Fruit fly (Drosophila melanogaster) whole organism, embryonic: Measurements from ENCODE around the gene SKIP.

Source experiments
- Antp ChIP-seq: fragments of 200-800 bp; sonication (Bioruptor generic); optimal IDR thresholded peaks from 3 replicates; lab custom pipeline; 2016; ENCODE audit warnings: missing biosample characterization, missing genetic modification characterization
- Asciz ChIP-seq: fragments of 200-800 bp; sonication (Bioruptor generic); optimal IDR thresholded peaks from 2 replicates; lab custom pipeline; 2017; ENCODE audit warnings: missing biosample characterization, mild to moderate bottlenecking, missing genetic modification characterization, missing genetic modification reagents
- Atf6 ChIP-seq: fragments of 200-800 bp; sonication (Bioruptor generic); IDR thresholded peaks from 2 replicates; pipeline ENCODE4 v1.3.6; 2022; ENCODE audit warnings: missing biosample characterization, missing genetic modification characterization
- Blimp-1 ChIP-seq: fragments of 200-800 bp; sonication (Bioruptor generic); optimal IDR thresholded peaks from 3 replicates; lab custom pipeline; 2018; ENCODE audit warnings: missing biosample characterization, missing genetic modification characterization, mild to moderate bottlenecking, moderate library complexity, missing genetic modification reagents
- CG11456 ChIP-seq: fragments of 200-800 bp; sonication (Bioruptor generic); IDR thresholded peaks from 3 replicates; pipeline ENCODE4 v1.3.6; 2022; ENCODE audit warnings: missing biosample characterization, missing genetic modification characterization
- CG12236 ChIP-seq: fragments of 200-800 bp; sonication (Bioruptor generic); optimal IDR thresholded peaks from 2 replicates; lab custom pipeline; 2016; ENCODE audit warnings: missing biosample characterization, missing genetic modification characterization
- CG13287 ChIP-seq: fragments of 200-800 bp; sonication (Bioruptor generic); IDR thresholded peaks from 2 replicates; pipeline ENCODE4 v1.3.6; 2022; ENCODE audit warnings: missing biosample characterization, missing genetic modification characterization; ENCODE audit not compliant: partially characterized antibody
- CG14710 ChIP-seq: fragments of 200-800 bp; sonication (Bioruptor generic); optimal IDR thresholded peaks from 3 replicates; lab custom pipeline; 2019; ENCODE audit warnings: missing biosample characterization, mild to moderate bottlenecking, missing genetic modification characterization, moderate library complexity
- CG14860 ChIP-seq: fragments of 200-800 bp; sonication (Bioruptor generic); IDR thresholded peaks from 3 replicates; pipeline ENCODE4 v1.3.6; 2022; ENCODE audit warnings: missing biosample characterization, missing genetic modification characterization; ENCODE audit not compliant: partially characterized antibody
- CG14965 ChIP-seq: fragments of 200-800 bp; sonication (Bioruptor generic); optimal IDR thresholded peaks from 2 replicates; lab custom pipeline; 2016; ENCODE audit warnings: missing biosample characterization, missing genetic modification characterization, borderline replicate concordance
- CG15011 ChIP-seq: fragments of 200-800 bp; sonication (Bioruptor generic); optimal IDR thresholded peaks from 3 replicates; lab custom pipeline; 2018; ENCODE audit warnings: missing biosample characterization, mild to moderate bottlenecking, missing genetic modification characterization
- CG1603 ChIP-seq: fragments of 200-800 bp; sonication (Bioruptor generic); optimal IDR thresholded peaks from 2 replicates; lab custom pipeline; 2019; ENCODE audit warnings: missing biosample characterization, mild to moderate bottlenecking, missing genetic modification characterization, moderate library complexity
- CG17568 ChIP-seq: fragments of 200-800 bp; sonication (Bioruptor generic); optimal IDR thresholded peaks from 2 replicates; lab custom pipeline; 2018; ENCODE audit warnings: missing biosample characterization, mild to moderate bottlenecking, missing genetic modification characterization, moderate library complexity
- CG18619 ChIP-seq: fragments of 200-800 bp; sonication (Bioruptor generic); optimal IDR thresholded peaks from 3 replicates; lab custom pipeline; 2017; ENCODE audit warnings: missing biosample characterization, mild to moderate bottlenecking, missing genetic modification characterization
- CG2199 ChIP-seq: fragments of 200-800 bp; sonication (Bioruptor generic); IDR thresholded peaks from 3 replicates; pipeline ENCODE4 v1.3.6; 2022; ENCODE audit warnings: missing biosample characterization, missing genetic modification characterization
- CG2202 ChIP-seq: fragments of 200-800 bp; sonication (Bioruptor generic); optimal IDR thresholded peaks from 2 replicates; lab custom pipeline; 2018; ENCODE audit warnings: missing biosample characterization, mild to moderate bottlenecking, missing genetic modification characterization
- CG2875 ChIP-seq: fragments of 200-800 bp; sonication (Bioruptor generic); optimal IDR thresholded peaks from 2 replicates; lab custom pipeline; 2017; ENCODE audit warnings: missing biosample characterization, mild to moderate bottlenecking, missing genetic modification characterization, missing genetic modification reagents
- CG2889 ChIP-seq: fragments of 200-800 bp; sonication (Bioruptor generic); IDR thresholded peaks from 3 replicates; pipeline ENCODE4 v1.3.6; 2022; ENCODE audit warnings: missing biosample characterization, missing genetic modification characterization
- CG31388 ChIP-seq: fragments of 200-800 bp; sonication (Bioruptor generic); optimal IDR thresholded peaks from 2 replicates; lab custom pipeline; 2016; ENCODE audit warnings: missing biosample characterization, missing genetic modification characterization
- CG34376 ChIP-seq: fragments of 200-800 bp; sonication (Bioruptor generic); optimal IDR thresholded peaks from 2 replicates; lab custom pipeline; 2018; ENCODE audit warnings: missing biosample characterization, mild to moderate bottlenecking, missing genetic modification characterization
- CG4328 ChIP-seq: fragments of 200-800 bp; sonication (Bioruptor generic); optimal IDR thresholded peaks from 3 replicates; lab custom pipeline; 2017; ENCODE audit warnings: missing biosample characterization, missing genetic modification reagents, missing genetic modification characterization
- CG4424 ChIP-seq: fragments of 200-800 bp; sonication (Bioruptor generic); optimal IDR thresholded peaks from 3 replicates; lab custom pipeline; 2016; ENCODE audit warnings: missing biosample characterization, missing genetic modification characterization
- CG4707 ChIP-seq: fragments of 200-800 bp; sonication (Bioruptor generic); optimal IDR thresholded peaks from 2 replicates; lab custom pipeline; 2018; ENCODE audit warnings: missing biosample characterization, mild to moderate bottlenecking, missing genetic modification characterization, moderate library complexity
- CG6272 ChIP-seq: fragments of 200-800 bp; sonication (Bioruptor generic); IDR thresholded peaks from 2 replicates; pipeline ENCODE4 v1.3.6; 2022; ENCODE audit warnings: missing biosample characterization, missing genetic modification characterization
- CG6854 ChIP-seq: fragments of 200-800 bp; sonication (Bioruptor generic); optimal IDR thresholded peaks from 3 replicates; lab custom pipeline; 2017; ENCODE audit warnings: missing biosample characterization, mild to moderate bottlenecking, missing genetic modification characterization
- CG7556 ChIP-seq: fragments of 200-800 bp; sonication (Bioruptor generic); optimal IDR thresholded peaks from 2 replicates; lab custom pipeline; 2017; ENCODE audit warnings: missing biosample characterization, mild to moderate bottlenecking, missing genetic modification characterization
- CG7963 ChIP-seq: fragments of 200-800 bp; sonication (Bioruptor generic); IDR thresholded peaks from 3 replicates; pipeline ENCODE4 v1.3.6; 2022; ENCODE audit warnings: missing biosample characterization, missing genetic modification characterization; ENCODE audit not compliant: partially characterized antibody
- CG7987 ChIP-seq: fragments of 200-800 bp; sonication (Bioruptor generic); optimal IDR thresholded peaks from 2 replicates; lab custom pipeline; 2018; ENCODE audit warnings: missing biosample characterization, mild to moderate bottlenecking, missing genetic modification characterization, moderate library complexity
- CHES-1-like ChIP-seq: fragments of 200-800 bp; sonication (Bioruptor generic); optimal IDR thresholded peaks from 2 replicates; lab custom pipeline; 2016; ENCODE audit warnings: missing biosample characterization, missing genetic modification characterization
- CTCF ChIP-seq: fragments of 200-800 bp; sonication (Bioruptor generic); optimal IDR thresholded peaks from 2 replicates; lab custom pipeline; 2017; ENCODE audit warnings: missing biosample characterization, mild to moderate bottlenecking, missing genetic modification characterization, moderate library complexity
- Gug ChIP-seq: fragments of 200-800 bp; sonication (Bioruptor generic); IDR thresholded peaks from 4 replicates; pipeline ENCODE4 v1.3.6; 2022; ENCODE audit warnings: missing biosample characterization, missing genetic modification characterization
- HHEX ChIP-seq: fragments of 200-800 bp; sonication (Bioruptor generic); optimal IDR thresholded peaks from 3 replicates; lab custom pipeline; 2017; ENCODE audit warnings: missing biosample characterization, mild to moderate bottlenecking, missing genetic modification characterization, missing genetic modification reagents
- Hr51 ChIP-seq, 2 experiments: fragments of 200-800 bp; sonication (Bioruptor generic); optimal IDR thresholded peaks; 2 replicates in 1 of 2; 3 replicates in 1 of 2; lab custom pipeline; 2016 to 2018; ENCODE audit warnings: missing biosample characterization in 2 of 2, missing genetic modification characterization in 2 of 2, mild to moderate bottlenecking in 1 of 2, moderate library complexity in 1 of 2
- Lpt ChIP-seq: fragments of >200 bp; optimal IDR thresholded peaks from 2 replicates; lab custom pipeline; 2018; ENCODE audit warnings: missing biosample characterization, missing genetic modification characterization
- Mes4 ChIP-seq: fragments of 200-800 bp; sonication (Bioruptor generic); optimal IDR thresholded peaks from 2 replicates; lab custom pipeline; 2016; ENCODE audit warnings: missing biosample characterization, missing genetic modification characterization
- ap ChIP-seq: fragments of 200-800 bp; sonication (Bioruptor generic); IDR thresholded peaks from 2 replicates; pipeline ENCODE4 v1.3.6; 2022; ENCODE audit warnings: missing biosample characterization, missing genetic modification characterization
- ara ChIP-seq: fragments of 200-800 bp; sonication (Bioruptor generic); IDR thresholded peaks from 2 replicates; pipeline ENCODE4 v1.3.6; 2022; ENCODE audit warnings: missing biosample characterization, missing genetic modification characterization
- az2 ChIP-seq: fragments of 200-800 bp; sonication (Bioruptor generic); optimal IDR thresholded peaks from 3 replicates; lab custom pipeline; 2016; ENCODE audit warnings: missing biosample characterization, missing genetic modification characterization
- chm ChIP-seq: fragments of 200-800 bp; sonication (Bioruptor generic); IDR thresholded peaks from 2 replicates; pipeline ENCODE4 v1.3.6; 2022; ENCODE audit warnings: missing biosample characterization, missing genetic modification characterization
- dan ChIP-seq: fragments of 200-800 bp; sonication (Bioruptor generic); IDR thresholded peaks from 2 replicates; pipeline ENCODE4 v1.3.6; 2022; ENCODE audit warnings: missing biosample characterization, missing genetic modification characterization
- exex ChIP-seq: fragments of 200-800 bp; sonication (Bioruptor generic); optimal IDR thresholded peaks from 4 replicates; lab custom pipeline; 2018; ENCODE audit warnings: missing biosample characterization, mild to moderate bottlenecking, missing genetic modification characterization, moderate library complexity
- gce ChIP-seq: fragments of 200-800 bp; sonication (Bioruptor generic); IDR thresholded peaks from 3 replicates; pipeline ENCODE4 v1.3.6; 2022; ENCODE audit warnings: missing biosample characterization, missing genetic modification characterization
- gsb ChIP-seq: fragments of 200-800 bp; sonication (Bioruptor generic); IDR thresholded peaks from 2 replicates; pipeline ENCODE4 v1.3.6; 2022; ENCODE audit warnings: missing biosample characterization, missing genetic modification characterization
- gt ChIP-seq: fragments of 200-800 bp; sonication (Bioruptor generic); IDR thresholded peaks from 2 replicates; pipeline ENCODE4 v1.3.6; 2022; ENCODE audit warnings: missing biosample characterization, missing genetic modification characterization
- h ChIP-seq: fragments of >200 bp; optimal IDR thresholded peaks from 2 replicates; lab custom pipeline; 2017
- hb ChIP-seq: fragments of 200-800 bp; sonication (Bioruptor generic); IDR thresholded peaks from 3 replicates; pipeline ENCODE4 v1.3.6; 2022; ENCODE audit warnings: missing biosample characterization, missing genetic modification characterization; ENCODE audit not compliant: partially characterized antibody
- ken ChIP-seq: fragments of 200-800 bp; sonication (Bioruptor generic); IDR thresholded peaks from 3 replicates; pipeline ENCODE4 v1.3.6; 2022; ENCODE audit warnings: missing biosample characterization, missing genetic modification characterization
- lab ChIP-seq: fragments of 200-800 bp; sonication (Bioruptor generic); optimal IDR thresholded peaks from 3 replicates; lab custom pipeline; 2017; ENCODE audit warnings: missing biosample characterization, missing genetic modification characterization, mild to moderate bottlenecking, moderate library complexity, missing genetic modification reagents
- ro ChIP-seq: fragments of 200-800 bp; sonication (Bioruptor generic); IDR thresholded peaks from 2 replicates; pipeline ENCODE4 v1.3.6; 2022; ENCODE audit warnings: missing biosample characterization, missing genetic modification characterization
- vfl ChIP-seq: fragments of 200-800 bp; sonication (Bioruptor generic); optimal IDR thresholded peaks from 2 replicates; lab custom pipeline; 2016; ENCODE audit warnings: missing biosample characterization, missing genetic modification characterization
- vvl ChIP-seq: fragments of 200-800 bp; sonication (Bioruptor generic); IDR thresholded peaks from 2 replicates; pipeline ENCODE4 v1.3.6; 2022; ENCODE audit warnings: missing biosample characterization, missing genetic modification characterization
- zen2 ChIP-seq: fragments of 200-800 bp; sonication (Bioruptor generic); IDR thresholded peaks from 3 replicates; pipeline ENCODE4 v1.3.6; 2022; ENCODE audit warnings: missing biosample characterization, missing genetic modification characterization; ENCODE audit not compliant: partially characterized antibody

SKIP gene

dm6 chr3R:22147426-22147825 is 13.8 kb downstream of the SKIP start (continued):
- TF ChIP-seq HHEX (GFP tag; lab: Kevin White, UChicago) = peak; percentile 56
- no peak for TF ChIP-seq CG31388
- peak; percentile 76 for TF ChIP-seq CG2202 (tag; lab: Kevin White, UChicago)
- TF ChIP-seq CG7987 (GFP tag; lab: Kevin White, UChicago) = peak; percentile 66
- no peak for TF ChIP-seq CG6272 (GFP tag; lab: Robert Waterston, UW)
- no peak for TF ChIP-seq gce (GFP tag; lab: Robert Waterston, UW)
- no peak for TF ChIP-seq vvl
- peak; percentile 56 for TF ChIP-seq CG7556 (GFP tag; lab: Kevin White, UChicago)
- TF ChIP-seq CG4707 = peak; percentile 60
- peak; percentile 53 for TF ChIP-seq CG17568 (GFP tag; lab: Kevin White, UChicago)
- no peak for TF ChIP-seq CG7963 (GFP tag; lab: Robert Waterston, UW)
- no peak for TF ChIP-seq Gug
- no peak for TF ChIP-seq h (lab: Kevin White, UChicago)
- TF ChIP-seq CG2889 (GFP tag; lab: Robert Waterston, UW) = no peak
- no peak for TF ChIP-seq Antp (GFP tag; lab: Kevin White, UChicago)
- TF ChIP-seq chm (GFP tag; lab: Robert Waterston, UW) = peak; percentile 69
- no peak for TF ChIP-seq vfl
- peak; percentile 53 for TF ChIP-seq CG1603
- no peak for TF ChIP-seq CG13287 (GFP tag; lab: Robert Waterston, UW)
- TF ChIP-seq Blimp-1 (GFP tag; lab: Kevin White, UChicago) = no peak
- TF ChIP-seq CG14710 = peak; percentile 63
- peak; percentile 30 for TF ChIP-seq Asciz (GFP tag; lab: Kevin White, UChicago)
- peak; percentile 31 for TF ChIP-seq CG4328 (GFP tag; lab: Kevin White, UChicago)
- peak; percentile 12 for TF ChIP-seq CG2875 (GFP tag; lab: Kevin White, UChicago)
- TF ChIP-seq CG15011 (GFP tag; lab: Kevin White, UChicago) = peak; percentile 41
- TF ChIP-seq ken (GFP tag; lab: Robert Waterston, UW) = no peak
- peak; percentile 72 for TF ChIP-seq lab (GFP tag; lab: Kevin White, UChicago)
- no peak for TF ChIP-seq CTCF (GFP tag; lab: Kevin White, UChicago)
- no peak for TF ChIP-seq hb (GFP tag; lab: Robert Waterston, UW)
- TF ChIP-seq ro (GFP tag; lab: Robert Waterston, UW) = no peak
- TF ChIP-seq ap (GFP tag; lab: Robert Waterston, UW) = no peak; the same call in 1 of the 2 replicates
- TF ChIP-seq CG18619 (GFP tag; lab: Kevin White, UChicago) = peak; percentile 25
- TF ChIP-seq Lpt (GFP tag; lab: Kevin White, UChicago) = no peak
- no peak for TF ChIP-seq zen2 (GFP tag; lab: Robert Waterston, UW)
- TF ChIP-seq CHES-1-like (GFP tag; lab: Kevin White, UChicago) = no peak
- no peak for TF ChIP-seq CG12236 (GFP tag; lab: Kevin White, UChicago)
- TF ChIP-seq CG14860 = no peak
- TF ChIP-seq Atf6 = no peak
- TF ChIP-seq ara (GFP tag; lab: Robert Waterston, UW) = no peak
- peak in 1 of 2 experiments; percentile 46 for TF ChIP-seq Hr51 (GFP tag; optimal IDR thresholded peaks at IDR 0.05; lab: Kevin White, UChicago)
- peak; percentile 11 for TF ChIP-seq CG14965 (GFP tag; lab: Kevin White, UChicago)
- TF ChIP-seq gsb = no peak
- TF ChIP-seq gt (GFP tag; lab: Robert Waterston, UW) = no peak
- no peak for TF ChIP-seq CG2199 (GFP tag; lab: Robert Waterston, UW)
- no peak for TF ChIP-seq CG34376 (GFP tag; lab: Kevin White, UChicago)
- TF ChIP-seq CG11456 = no peak
- no peak for TF ChIP-seq CG4424 (GFP tag; lab: Kevin White, UChicago)
- TF ChIP-seq CG6854 = no peak
- TF ChIP-seq exex (tag; lab: Kevin White, UChicago) = no peak
- peak; percentile 18 for TF ChIP-seq Mes4 (GFP tag; lab: Kevin White, UChicago)
- no peak for TF ChIP-seq dan (GFP tag; lab: Robert Waterston, UW)
- no peak for TF ChIP-seq az2 (GFP tag; lab: Kevin White, UChicago)
